Fruit fly (Drosophila melanogaster) whole organism, prepupa: ENCODE measurements around the gene CG43120.
A peak's percentile ranks its signal among the peaks of the same experiment; 100 is the strongest.

Experiments
- CG10631 ChIP-seq: fragments of 200-800 bp; sonication (Bioruptor generic); optimal IDR thresholded peaks from 2 replicates; lab custom pipeline; 2016; ENCODE audit warnings: missing biosample characterization, missing genetic modification characterization
- CG10669 ChIP-seq: fragments of 200-800 bp; sonication (Bioruptor generic); optimal IDR thresholded peaks from 3 replicates; lab custom pipeline; 2018; ENCODE audit warnings: missing biosample characterization, mild to moderate bottlenecking, missing genetic modification characterization, moderate library complexity
- CG11294 ChIP-seq: fragments of 200-800 bp; sonication (Bioruptor generic); IDR thresholded peaks from 2 replicates; pipeline ENCODE4 v1.3.6; 2022; ENCODE audit warnings: missing biosample characterization, missing genetic modification characterization
- CG11762 ChIP-seq: fragments of 200-800 bp; sonication (Bioruptor generic); optimal IDR thresholded peaks from 3 replicates; lab custom pipeline; 2016; ENCODE audit warnings: missing biosample characterization, missing genetic modification characterization; ENCODE audit not compliant: insufficient read depth
- CG15336 ChIP-seq: fragments of 200-800 bp; sonication (Bioruptor generic); IDR thresholded peaks from 2 replicates; pipeline ENCODE4 v1.3.6; 2022; ENCODE audit warnings: missing biosample characterization, missing genetic modification characterization
- CG1621 ChIP-seq: fragments of 200-800 bp; sonication (Bioruptor generic); optimal IDR thresholded peaks from 3 replicates; lab custom pipeline; 2018; ENCODE audit warnings: missing biosample characterization, mild to moderate bottlenecking, missing genetic modification characterization
- CG3032 ChIP-seq: fragments of 200-800 bp; optimal IDR thresholded peaks from 2 replicates; lab custom pipeline; 2019; ENCODE audit warnings: missing biosample characterization, mild to moderate bottlenecking, missing genetic modification characterization, moderate library complexity
- CG31627 ChIP-seq: fragments of 200-800 bp; sonication (Bioruptor generic); optimal IDR thresholded peaks from 3 replicates; lab custom pipeline; 2016; ENCODE audit warnings: missing biosample characterization, missing genetic modification characterization
- CG32006 ChIP-seq: fragments of 200-800 bp; sonication (Bioruptor generic); optimal IDR thresholded peaks from 3 replicates; lab custom pipeline; 2017; ENCODE audit warnings: missing biosample characterization, mild to moderate bottlenecking, missing genetic modification characterization
- CG34406 ChIP-seq: fragments of 200-800 bp; sonication (Bioruptor generic); optimal IDR thresholded peaks from 3 replicates; lab custom pipeline; 2016; ENCODE audit warnings: missing biosample characterization, missing genetic modification characterization
- CG4318 ChIP-seq: fragments of 200-800 bp; sonication (Bioruptor generic); optimal IDR thresholded peaks from 3 replicates; lab custom pipeline; 2017; ENCODE audit warnings: missing biosample characterization, mild to moderate bottlenecking, missing genetic modification characterization
- CG6163 ChIP-seq: fragments of 200-800 bp; sonication (Bioruptor generic); IDR thresholded peaks from 3 replicates; pipeline ENCODE4 v1.3.6; 2022; ENCODE audit warnings: missing biosample characterization, missing genetic modification characterization
- CG6276 ChIP-seq: fragments of 200-800 bp; sonication (Bioruptor generic); optimal IDR thresholded peaks from 2 replicates; lab custom pipeline; 2017; ENCODE audit warnings: missing biosample characterization, mild to moderate bottlenecking, missing genetic modification characterization
- CG6792 ChIP-seq: fragments of 200-800 bp; sonication (Bioruptor generic); optimal IDR thresholded peaks from 3 replicates; lab custom pipeline; 2016; ENCODE audit warnings: missing biosample characterization, missing genetic modification characterization
- CG7368 ChIP-seq: fragments of 200-800 bp; sonication (Bioruptor generic); optimal IDR thresholded peaks from 3 replicates; lab custom pipeline; 2016; ENCODE audit warnings: missing biosample characterization, missing genetic modification characterization
- CG8632 ChIP-seq: fragments of 200-800 bp; sonication (Bioruptor generic); optimal IDR thresholded peaks from 3 replicates; lab custom pipeline; 2016; ENCODE audit warnings: missing biosample characterization, missing genetic modification characterization
- Eip75B ChIP-seq: fragments of 200-800 bp; sonication (Bioruptor generic); optimal IDR thresholded peaks from 3 replicates; lab custom pipeline; 2016; ENCODE audit warnings: missing biosample characterization, missing genetic modification characterization
- Eip78C ChIP-seq: fragments of 200-800 bp; sonication (Bioruptor generic); peaks from one replicate; lab custom pipeline; 2016; ENCODE audit warnings: missing biosample characterization, missing genetic modification characterization
- Ets21C ChIP-seq: fragments of 200-800 bp; sonication (Bioruptor generic); optimal IDR thresholded peaks from 3 replicates; lab custom pipeline; 2016; ENCODE audit warnings: missing biosample characterization, missing genetic modification characterization
- Ets96B ChIP-seq: fragments of 200-800 bp; optimal IDR thresholded peaks from 2 replicates; lab custom pipeline; 2019; ENCODE audit warnings: missing biosample characterization, mild to moderate bottlenecking, missing genetic modification characterization, moderate library complexity
- Gug ChIP-seq: fragments of 200-800 bp; sonication (Bioruptor generic); IDR thresholded peaks from 2 replicates; pipeline ENCODE4 v1.3.6; 2022; ENCODE audit warnings: missing biosample characterization, missing genetic modification characterization
- Hr38 ChIP-seq: sonication (Bioruptor generic); optimal IDR thresholded peaks from 2 replicates; lab custom pipeline; 2016; ENCODE audit warnings: missing biosample characterization, missing genetic modification characterization
- Hr39 ChIP-seq: fragments of 200-800 bp; sonication (Bioruptor generic); optimal IDR thresholded peaks from 2 replicates; lab custom pipeline; 2016; ENCODE audit warnings: missing biosample characterization, missing genetic modification characterization
- Hr4 ChIP-seq: fragments of 200-800 bp; sonication (Bioruptor generic); optimal IDR thresholded peaks from 3 replicates; lab custom pipeline; 2016; ENCODE audit warnings: missing biosample characterization, missing genetic modification characterization
- Met ChIP-seq: fragments of 200-800 bp; sonication (Bioruptor generic); optimal IDR thresholded peaks from 3 replicates; lab custom pipeline; 2016; ENCODE audit warnings: missing biosample characterization, missing genetic modification characterization
- Smox ChIP-seq: fragments of 200-800 bp; sonication (Bioruptor generic); optimal IDR thresholded peaks from 3 replicates; lab custom pipeline; 2016; ENCODE audit warnings: missing biosample characterization, missing genetic modification characterization
- Sox102F ChIP-seq: fragments of 200-800 bp; sonication (Bioruptor generic); optimal IDR thresholded peaks from 2 replicates; lab custom pipeline; 2016; ENCODE audit warnings: missing biosample characterization, mild to moderate bottlenecking, missing genetic modification characterization
- Sox14 ChIP-seq: fragments of 200-800 bp; sonication (Bioruptor generic); optimal IDR thresholded peaks from 3 replicates; lab custom pipeline; 2016; ENCODE audit warnings: missing biosample characterization, missing genetic modification characterization
- Sox15 ChIP-seq: fragments of 200-800 bp; sonication (Bioruptor generic); optimal IDR thresholded peaks from 3 replicates; lab custom pipeline; 2016; ENCODE audit warnings: missing biosample characterization, missing genetic modification characterization
- achi ChIP-seq: fragments of 200-800 bp; sonication (Bioruptor generic); optimal IDR thresholded peaks from 3 replicates; lab custom pipeline; 2016; ENCODE audit warnings: missing biosample characterization, missing genetic modification characterization
- acj6 ChIP-seq: fragments of 200-800 bp; sonication (Bioruptor generic); optimal IDR thresholded peaks from 3 replicates; lab custom pipeline; 2016; ENCODE audit warnings: missing biosample characterization, missing genetic modification characterization
- cyc ChIP-seq: fragments of 200-800 bp; sonication (Bioruptor generic); optimal IDR thresholded peaks from 3 replicates; lab custom pipeline; 2016; ENCODE audit warnings: missing biosample characterization, missing genetic modification characterization
- dsx ChIP-seq: fragments of 200-800 bp; optimal IDR thresholded peaks from 3 replicates; lab custom pipeline; 2019; ENCODE audit warnings: missing biosample characterization, mild to moderate bottlenecking, missing genetic modification characterization, moderate library complexity; ENCODE audit not compliant: poor library complexity, severe bottlenecking
- eg ChIP-seq: fragments of 200-800 bp; sonication (Bioruptor generic); IDR thresholded peaks from 3 replicates; pipeline ENCODE4 v1.3.6; 2022; ENCODE audit warnings: missing biosample characterization, missing genetic modification characterization
- esn ChIP-seq: fragments of 200-800 bp; sonication (Bioruptor generic); optimal IDR thresholded peaks from 2 replicates; lab custom pipeline; 2016; ENCODE audit warnings: missing biosample characterization, mild to moderate bottlenecking, missing genetic modification characterization, moderate library complexity
- fd85E ChIP-seq: fragments of 200-800 bp; sonication (Bioruptor generic); optimal IDR thresholded peaks from 3 replicates; lab custom pipeline; 2016; ENCODE audit warnings: missing biosample characterization, missing genetic modification characterization
- fkh ChIP-seq: fragments of 200-800 bp; sonication (Bioruptor generic); optimal IDR thresholded peaks from 3 replicates; lab custom pipeline; 2017; ENCODE audit warnings: missing biosample characterization, mild to moderate bottlenecking, missing genetic modification characterization, moderate library complexity
- lz ChIP-seq: fragments of 200-800 bp; sonication (Bioruptor generic); optimal IDR thresholded peaks from 3 replicates; lab custom pipeline; 2016; ENCODE audit warnings: missing biosample characterization, missing genetic modification characterization
- net ChIP-seq: fragments of 200-800 bp; sonication (Bioruptor generic); optimal IDR thresholded peaks from 3 replicates; lab custom pipeline; 2016; ENCODE audit warnings: missing biosample characterization, missing genetic modification characterization
- pdm3 ChIP-seq: fragments of 200-800 bp; sonication (Bioruptor generic); optimal IDR thresholded peaks from 3 replicates; lab custom pipeline; 2016; ENCODE audit warnings: missing biosample characterization, missing genetic modification characterization
- salr ChIP-seq, 2 experiments: fragments of 200-800 bp; sonication (Bioruptor generic); optimal IDR thresholded peaks; 3 replicates each; lab custom pipeline; 2016 to 2018; ENCODE audit warnings: missing biosample characterization in 2 of 2, missing genetic modification characterization in 2 of 2, mild to moderate bottlenecking in 1 of 2
- spab ChIP-seq: fragments of 200-800 bp; sonication (Bioruptor generic); optimal IDR thresholded peaks from 2 replicates; lab custom pipeline; 2017; ENCODE audit warnings: missing biosample characterization, mild to moderate bottlenecking, missing genetic modification characterization, missing genetic modification reagents
- ss ChIP-seq, 2 experiments: fragments of 200-800 bp; sonication (Bioruptor generic); optimal IDR thresholded peaks; 2 replicates in 1 of 2; 3 replicates in 1 of 2; lab custom pipeline; 2017 to 2018; ENCODE audit warnings: mild to moderate bottlenecking in 2 of 2, missing biosample characterization in 2 of 2, missing genetic modification characterization in 2 of 2, moderate library complexity in 1 of 2
- svp ChIP-seq: fragments of 200-800 bp; sonication (Bioruptor generic); peaks from one replicate; lab custom pipeline; 2016; ENCODE audit warnings: missing biosample characterization, missing genetic modification characterization
- topi ChIP-seq: fragments of 200-800 bp; sonication (Bioruptor generic); optimal IDR thresholded peaks from 3 replicates; lab custom pipeline; 2016; ENCODE audit warnings: missing biosample characterization, missing genetic modification characterization
- vri ChIP-seq: fragments of 200-800 bp; sonication (Bioruptor generic); optimal IDR thresholded peaks from 3 replicates; lab custom pipeline; 2016; ENCODE audit warnings: missing biosample characterization, mild to moderate bottlenecking, missing genetic modification characterization

CG43120 gene

dm6 chr3L:14410892-14411291 is 29.2 kb downstream of the CG43120 start (continued):
- TF ChIP-seq vri (GFP tag; lab: Kevin White, UChicago) (peak; percentile 18), CG8632 (GFP tag; lab: Kevin White, UChicago) (peak; percentile 54), achi (GFP tag; lab: Kevin White, UChicago) (peak; percentile 57), eg (GFP tag; lab: Robert Waterston, UW) (peak; percentile 46; the same call in 2 of the 3 replicates), Met (peak; percentile 60), svp (GFP tag; lab: Kevin White, UChicago) (peak; percentile 69), CG31627 (GFP tag; lab: Kevin White, UChicago) (no peak), salr (GFP tag; optimal IDR thresholded peaks at IDR 0.05; lab: Kevin White, UChicago) (no peak)

dm6 chr3L:14420021-14420420 is 38.3 kb downstream of the CG43120 start:
- TF ChIP-seq Hr39 (GFP tag; lab: Kevin White, UChicago) (no peak), vri (GFP tag; lab: Kevin White, UChicago) (no peak), fkh (no peak), net (GFP tag; lab: Kevin White, UChicago) (no peak), ss (GFP tag; optimal IDR thresholded peaks at IDR 0.05; lab: Kevin White, UChicago) (no peak)

dm6 chr3L:14422135-14422534 is 40.4 kb downstream of the CG43120 start:
- TF ChIP-seq Ets21C (GFP tag; lab: Kevin White, UChicago): no peak
- no peak for TF ChIP-seq Sox15 (GFP tag; lab: Kevin White, UChicago)
- no peak for TF ChIP-seq CG31627 (GFP tag; lab: Kevin White, UChicago)
- no peak for TF ChIP-seq CG1621 (tag; lab: Kevin White, UChicago)
- TF ChIP-seq CG4318 (GFP tag; lab: Kevin White, UChicago): peak; percentile 29
- TF ChIP-seq topi (GFP tag; lab: Kevin White, UChicago): peak; percentile 41
- peak; percentile 45 for TF ChIP-seq pdm3
- peak in 1 of 2 experiments; percentile 58 for TF ChIP-seq salr (GFP tag; optimal IDR thresholded peaks at IDR 0.05; lab: Kevin White, UChicago)
- TF ChIP-seq net (GFP tag; lab: Kevin White, UChicago): no peak
- TF ChIP-seq Eip75B (GFP tag; lab: Kevin White, UChicago): peak; percentile 32
- TF ChIP-seq CG15336 (GFP tag; lab: Robert Waterston, UW): peak; percentile 66
- TF ChIP-seq CG3032 (tag; lab: Kevin White, UChicago): peak; percentile 40
- no peak for TF ChIP-seq CG32006 (GFP tag; lab: Kevin White, UChicago)
- TF ChIP-seq eg (GFP tag; lab: Robert Waterston, UW): peak; percentile 65
- peak; percentile 57 for TF ChIP-seq CG10669
- peak; percentile 49 for TF ChIP-seq Sox14 (GFP tag; lab: Kevin White, UChicago)
- peak; percentile 60; the same call in 1 of the 2 replicates for TF ChIP-seq Gug (GFP tag; lab: Robert Waterston, UW)
- TF ChIP-seq Smox (GFP tag; lab: Kevin White, UChicago): no peak
- peak; percentile 90 for TF ChIP-seq Eip78C (GFP tag; lab: Kevin White, UChicago)
- peak; percentile 37; the same call in 1 of the 3 replicates for TF ChIP-seq CG6163 (GFP tag; lab: Robert Waterston, UW)
- TF ChIP-seq Hr4: peak; percentile 47
- peak; percentile 44 for TF ChIP-seq spab (GFP tag; lab: Kevin White, UChicago)
- no peak for TF ChIP-seq Hr39 (GFP tag; lab: Kevin White, UChicago)
- TF ChIP-seq Sox102F (GFP tag; lab: Kevin White, UChicago): no peak
- TF ChIP-seq vri (GFP tag; lab: Kevin White, UChicago): no peak
- peak; percentile 9 to 16 for TF ChIP-seq ss (GFP tag; optimal IDR thresholded peaks at IDR 0.05; lab: Kevin White, UChicago)
- peak; percentile 31 for TF ChIP-seq Met
- peak; percentile 2 for TF ChIP-seq acj6 (GFP tag; lab: Kevin White, UChicago)
- no peak for TF ChIP-seq lz
- TF ChIP-seq CG6792: no peak
- TF ChIP-seq CG10631 (GFP tag; lab: Kevin White, UChicago): no peak
- no peak for TF ChIP-seq CG11294 (GFP tag; lab: Robert Waterston, UW)
- peak; percentile 5 for TF ChIP-seq CG7368
- TF ChIP-seq cyc (GFP tag; lab: Kevin White, UChicago): peak; percentile 24
- no peak for TF ChIP-seq dsx (GFP tag; lab: Kevin White, UChicago)
- TF ChIP-seq Ets96B (tag; lab: Kevin White, UChicago): peak; percentile 39
- TF ChIP-seq CG6276 (GFP tag; lab: Kevin White, UChicago): peak; percentile 76
- TF ChIP-seq fd85E (GFP tag; lab: Kevin White, UChicago): no peak
- no peak for TF ChIP-seq Hr38
- no peak for TF ChIP-seq esn
- TF ChIP-seq CG11762 (GFP tag; lab: Kevin White, UChicago): peak; percentile 32
- no peak for TF ChIP-seq svp (GFP tag; lab: Kevin White, UChicago)
- TF ChIP-seq CG8632 (GFP tag; lab: Kevin White, UChicago): no peak
- TF ChIP-seq CG34406 (GFP tag; lab: Kevin White, UChicago): no peak
